Fruit fly (Drosophila melanogaster) whole organism, embryonic: ENCODE measurements around the gene ppk23.

ENCODE experiments used
- Atf6 ChIP-seq: fragments of 200-800 bp; sonication (Bioruptor generic); IDR thresholded peaks from 2 replicates; pipeline ENCODE4 v1.3.6; 2022; ENCODE audit warnings: missing biosample characterization, missing genetic modification characterization
- B-H1 ChIP-seq: fragments of 200-800 bp; sonication (Bioruptor generic); IDR thresholded peaks from 3 replicates; pipeline ENCODE4 v1.3.6; 2022; ENCODE audit warnings: missing biosample characterization, missing genetic modification characterization
- CG10565 ChIP-seq: fragments of 200-800 bp; sonication (Bioruptor generic); optimal IDR thresholded peaks from 3 replicates; lab custom pipeline; 2016; ENCODE audit warnings: missing biosample characterization, mild to moderate bottlenecking, missing genetic modification characterization
- CG11398 ChIP-seq: fragments of 200-800 bp; sonication (Bioruptor generic); optimal IDR thresholded peaks from 2 replicates; lab custom pipeline; 2016; ENCODE audit warnings: missing biosample characterization, missing genetic modification characterization
- CG13296 ChIP-seq: fragments of 200-800 bp; sonication (Bioruptor generic); optimal IDR thresholded peaks from 3 replicates; lab custom pipeline; 2018; ENCODE audit warnings: missing biosample characterization, mild to moderate bottlenecking, missing genetic modification characterization
- CG14014 ChIP-seq: fragments of 200-800 bp; sonication (Bioruptor generic); IDR thresholded peaks from 2 replicates; pipeline ENCODE4 v1.3.6; 2022; ENCODE audit warnings: missing biosample characterization, missing genetic modification characterization
- CG14050 ChIP-seq: fragments of 200-800 bp; sonication (Bioruptor generic); IDR thresholded peaks from 3 replicates; pipeline ENCODE4 v1.3.6; 2022; ENCODE audit warnings: missing biosample characterization, missing genetic modification characterization
- CG15479 ChIP-seq: fragments of 200-800 bp; sonication (Bioruptor generic); optimal IDR thresholded peaks from 3 replicates; lab custom pipeline; 2019; ENCODE audit warnings: missing biosample characterization, mild to moderate bottlenecking, missing genetic modification characterization, moderate library complexity
- CG18476 ChIP-seq: fragments of 200-800 bp; sonication (Bioruptor generic); optimal IDR thresholded peaks from 2 replicates; lab custom pipeline; 2016; ENCODE audit warnings: missing biosample characterization, mild to moderate bottlenecking, missing genetic modification characterization
- CG3281 ChIP-seq: fragments of 200-800 bp; sonication (Bioruptor generic); optimal IDR thresholded peaks from 3 replicates; lab custom pipeline; 2017; ENCODE audit warnings: missing biosample characterization, mild to moderate bottlenecking, missing genetic modification characterization
- CG6654 ChIP-seq: fragments of 200-800 bp; sonication (Bioruptor generic); optimal IDR thresholded peaks from 2 replicates; lab custom pipeline; 2017; ENCODE audit warnings: missing biosample characterization, mild to moderate bottlenecking, missing genetic modification characterization
- CG7271 ChIP-seq: fragments of 200-800 bp; sonication (Bioruptor generic); optimal IDR thresholded peaks from 2 replicates; lab custom pipeline; 2018; ENCODE audit warnings: missing biosample characterization, mild to moderate bottlenecking, missing genetic modification characterization, moderate library complexity
- CG7357 ChIP-seq: fragments of 200-800 bp; sonication (Bioruptor generic); IDR thresholded peaks from 3 replicates; pipeline ENCODE4 v1.3.6; 2022; ENCODE audit warnings: missing biosample characterization, missing genetic modification characterization
- CG8089 ChIP-seq: fragments of 200-800 bp; sonication (Bioruptor generic); optimal IDR thresholded peaks from 3 replicates; lab custom pipeline; 2016; ENCODE audit warnings: missing biosample characterization, missing genetic modification characterization
- CG8478 ChIP-seq: fragments of >200 bp; optimal IDR thresholded peaks from 2 replicates; lab custom pipeline; 2018
- CG9797 ChIP-seq: fragments of 200-800 bp; sonication (Bioruptor generic); optimal IDR thresholded peaks from 3 replicates; lab custom pipeline; 2018; ENCODE audit warnings: missing biosample characterization, mild to moderate bottlenecking, missing genetic modification characterization
- Dll ChIP-seq: fragments of 200-800 bp; sonication (Bioruptor generic); IDR thresholded peaks from 4 replicates; pipeline ENCODE4 v1.3.6; 2022; ENCODE audit warnings: missing biosample characterization, missing genetic modification characterization; ENCODE audit not compliant: partially characterized antibody
- Ets65A ChIP-seq: fragments of 200-800 bp; sonication (Bioruptor generic); peaks from one replicate; lab custom pipeline; 2016; ENCODE audit warnings: missing biosample characterization, missing genetic modification characterization
- Gsc ChIP-seq: fragments of 200-800 bp; sonication (Bioruptor generic); IDR thresholded peaks from 2 replicates; pipeline ENCODE4 v1.3.6; 2022; ENCODE audit warnings: missing biosample characterization, missing genetic modification characterization
- Hey ChIP-seq: fragments of 200-800 bp; sonication (Bioruptor generic); optimal IDR thresholded peaks from 3 replicates; lab custom pipeline; 2018; ENCODE audit warnings: missing biosample characterization, mild to moderate bottlenecking, missing genetic modification characterization
- HmgD ChIP-seq: fragments of 200-800 bp; sonication (Bioruptor generic); optimal IDR thresholded peaks from 3 replicates; lab custom pipeline; 2016; ENCODE audit warnings: missing biosample characterization, missing genetic modification characterization
- Hr78 ChIP-seq, 2 experiments: fragments of 200-800 bp in 1 of 2; fragments of >200 bp in 1 of 2; sonication (Bioruptor generic) in 1 of 2; optimal IDR thresholded peaks; 2 replicates each; lab custom pipeline; 2017 to 2019; ENCODE audit warnings: missing biosample characterization in 2 of 2, missing genetic modification characterization in 2 of 2, mild to moderate bottlenecking in 1 of 2, moderate library complexity in 1 of 2
- Hsf ChIP-seq: fragments of 200-800 bp; sonication (Bioruptor generic); optimal IDR thresholded peaks from 3 replicates; lab custom pipeline; 2016; ENCODE audit warnings: missing biosample characterization, missing genetic modification characterization
- MTF-1 ChIP-seq: fragments of 200-800 bp; sonication (Bioruptor generic); optimal IDR thresholded peaks from 2 replicates; lab custom pipeline; 2018; ENCODE audit warnings: missing biosample characterization, mild to moderate bottlenecking, missing genetic modification characterization, borderline replicate concordance
- Med ChIP-seq: fragments of 200-800 bp; sonication (Bioruptor generic); peaks from one replicate; lab custom pipeline; 2016; ENCODE audit warnings: missing biosample characterization, missing genetic modification characterization, mild to moderate bottlenecking, inconsistent platforms, moderate library complexity
- Meics ChIP-seq: fragments of 200-800 bp; sonication (Bioruptor generic); optimal IDR thresholded peaks from 2 replicates; lab custom pipeline; 2017; ENCODE audit warnings: missing biosample characterization, mild to moderate bottlenecking, missing genetic modification characterization
- Mes4 ChIP-seq: fragments of 200-800 bp; sonication (Bioruptor generic); optimal IDR thresholded peaks from 2 replicates; lab custom pipeline; 2016; ENCODE audit warnings: missing biosample characterization, missing genetic modification characterization
- Oli ChIP-seq: fragments of 200-800 bp; sonication (Bioruptor generic); optimal IDR thresholded peaks from 2 replicates; lab custom pipeline; 2018; ENCODE audit warnings: missing biosample characterization, mild to moderate bottlenecking, missing genetic modification characterization, moderate library complexity
- Sry-β ChIP-seq: fragments of 200-800 bp; sonication (Bioruptor generic); optimal IDR thresholded peaks from 2 replicates; lab custom pipeline; 2018; ENCODE audit warnings: missing biosample characterization, mild to moderate bottlenecking, missing genetic modification characterization, moderate library complexity
- Ssrp ChIP-seq: fragments of 200-800 bp; sonication (Bioruptor generic); optimal IDR thresholded peaks from 2 replicates; lab custom pipeline; 2018; ENCODE audit warnings: missing biosample characterization, mild to moderate bottlenecking, missing genetic modification characterization, moderate library complexity
- aop ChIP-seq: fragments of 200-800 bp; sonication (Bioruptor generic); IDR thresholded peaks from 2 replicates; pipeline ENCODE4 v1.3.6; 2022; ENCODE audit warnings: missing biosample characterization, missing genetic modification characterization
- caup ChIP-seq: fragments of 200-800 bp; sonication (Bioruptor generic); optimal IDR thresholded peaks from 3 replicates; lab custom pipeline; 2017; ENCODE audit warnings: missing biosample characterization, mild to moderate bottlenecking, missing genetic modification characterization, moderate library complexity; ENCODE audit not compliant: severe bottlenecking
- crol ChIP-seq: fragments of 200-800 bp; sonication (Bioruptor generic); IDR thresholded peaks from 2 replicates; pipeline ENCODE4 v1.3.6; 2022; ENCODE audit warnings: missing biosample characterization, missing genetic modification characterization
- dm ChIP-seq: fragments of 200-800 bp; sonication (Bioruptor generic); optimal IDR thresholded peaks from 3 replicates; lab custom pipeline; 2016; ENCODE audit warnings: missing biosample characterization, missing genetic modification characterization
- gem ChIP-seq: fragments of 200-800 bp; sonication (Bioruptor generic); optimal IDR thresholded peaks from 2 replicates; lab custom pipeline; 2019; ENCODE audit warnings: missing biosample characterization, mild to moderate bottlenecking, missing genetic modification characterization, moderate library complexity
- her ChIP-seq: fragments of 200-800 bp; sonication (Bioruptor generic); optimal IDR thresholded peaks from 2 replicates; lab custom pipeline; 2016; ENCODE audit warnings: missing biosample characterization, missing genetic modification characterization
- insv ChIP-seq, 2 experiments: fragments of 200-800 bp; sonication (Bioruptor generic); optimal IDR thresholded peaks; 3 replicates each; lab custom pipeline; 2016 to 2018; ENCODE audit warnings: missing biosample characterization in 2 of 2, missing genetic modification characterization in 2 of 2
- inv ChIP-seq: fragments of 200-800 bp; sonication (Bioruptor generic); IDR thresholded peaks from 2 replicates; pipeline ENCODE4 v1.3.6; 2022; ENCODE audit warnings: missing biosample characterization, missing genetic modification characterization; ENCODE audit not compliant: partially characterized antibody
- kah ChIP-seq: fragments of 200-800 bp; sonication (Bioruptor generic); optimal IDR thresholded peaks from 2 replicates; lab custom pipeline; 2018; ENCODE audit warnings: missing biosample characterization, mild to moderate bottlenecking, missing genetic modification characterization
- klu ChIP-seq: fragments of 200-800 bp; sonication (Bioruptor generic); IDR thresholded peaks from 2 replicates; pipeline ENCODE4 v1.3.6; 2022; ENCODE audit warnings: missing biosample characterization, missing genetic modification characterization
- mam ChIP-seq: fragments of 200-800 bp; sonication (Bioruptor generic); optimal IDR thresholded peaks from 3 replicates; lab custom pipeline; 2016; ENCODE audit warnings: missing biosample characterization, missing genetic modification characterization
- odd ChIP-seq: fragments of 200-800 bp; sonication (Bioruptor generic); optimal IDR thresholded peaks from 2 replicates; lab custom pipeline; 2017; ENCODE audit warnings: missing biosample characterization, mild to moderate bottlenecking, missing genetic modification characterization
- otp ChIP-seq: fragments of 200-800 bp; sonication (Bioruptor generic); IDR thresholded peaks from 3 replicates; pipeline ENCODE4, ENCODE4 v1.3.6; 2022; ENCODE audit warnings: missing biosample characterization, missing genetic modification characterization
- ranshi ChIP-seq: fragments of 200-800 bp; sonication (Bioruptor generic); IDR thresholded peaks from 2 replicates; pipeline ENCODE4 v1.3.6; 2022; ENCODE audit warnings: missing biosample characterization, missing genetic modification characterization
- sob ChIP-seq: fragments of 200-800 bp; sonication (Bioruptor generic); IDR thresholded peaks from 2 replicates; pipeline ENCODE4 v1.3.6; 2022; ENCODE audit warnings: missing biosample characterization, missing genetic modification characterization
- stc ChIP-seq: fragments of 200-800 bp; sonication (Bioruptor generic); IDR thresholded peaks from 2 replicates; pipeline ENCODE4 v1.3.6; 2022; ENCODE audit warnings: missing biosample characterization, missing genetic modification characterization
- tgo ChIP-seq: fragments of 200-800 bp; sonication (Bioruptor generic); IDR thresholded peaks from 3 replicates; pipeline ENCODE4 v1.3.6; 2022; ENCODE audit warnings: missing biosample characterization, missing genetic modification characterization
- tup ChIP-seq: fragments of 200-800 bp; sonication (Bioruptor generic); optimal IDR thresholded peaks from 2 replicates; lab custom pipeline; 2016; ENCODE audit warnings: missing biosample characterization, mild to moderate bottlenecking, missing genetic modification characterization, moderate library complexity

ppk23 gene

DNA sequence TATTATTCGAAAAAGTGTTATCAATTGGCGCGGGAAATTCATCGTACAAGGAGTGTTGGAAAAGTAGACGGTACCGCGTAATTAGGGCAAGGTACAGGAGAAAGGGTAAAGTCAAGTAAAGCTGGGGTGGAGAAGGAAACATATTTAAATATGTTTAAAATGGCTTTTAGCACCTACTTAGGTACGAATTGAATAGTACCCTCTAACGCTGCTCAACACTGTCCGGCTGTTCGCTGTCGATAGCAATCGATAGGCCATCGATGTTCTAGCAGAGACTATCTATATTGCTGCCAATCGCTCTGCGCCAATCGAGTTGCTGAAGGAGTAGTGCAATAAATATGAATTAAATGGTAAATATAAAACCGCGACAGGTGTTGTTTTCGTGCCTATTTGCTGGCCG, 30.3 kb upstream of the ppk23 start, which contains the start of gene X11L (continued):
- TF ChIP-seq Gsc (GFP tag; lab: Robert Waterston, UW) (no peak), ranshi (peak; percentile 64), Atf6 (GFP tag; lab: Robert Waterston, UW) (no peak)

DNA sequence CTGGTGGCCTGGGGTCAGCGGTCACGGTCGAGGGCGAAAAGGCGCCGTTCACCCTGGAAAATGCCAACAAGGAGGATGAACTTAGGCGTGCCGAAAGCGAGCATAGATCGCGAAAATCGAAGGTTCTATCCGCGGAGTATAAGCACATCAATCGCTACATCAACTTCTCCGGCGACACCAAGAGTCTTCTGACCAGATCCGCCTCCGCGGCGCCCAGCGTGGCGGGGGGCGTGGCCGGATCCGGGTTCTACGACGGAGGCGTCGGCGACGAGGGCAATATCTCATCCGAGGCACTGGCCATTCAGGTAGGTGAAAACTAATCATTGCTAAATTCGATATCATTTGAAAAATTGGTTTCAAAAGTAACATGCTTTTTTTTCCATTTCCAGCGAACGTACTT, 28.6 kb upstream of the ppk23 start:
- TF ChIP-seq CG14050 (GFP tag; lab: Robert Waterston, UW) (no peak), Med (GFP tag; lab: Kevin White, UChicago) (peak; percentile 42)

DNA sequence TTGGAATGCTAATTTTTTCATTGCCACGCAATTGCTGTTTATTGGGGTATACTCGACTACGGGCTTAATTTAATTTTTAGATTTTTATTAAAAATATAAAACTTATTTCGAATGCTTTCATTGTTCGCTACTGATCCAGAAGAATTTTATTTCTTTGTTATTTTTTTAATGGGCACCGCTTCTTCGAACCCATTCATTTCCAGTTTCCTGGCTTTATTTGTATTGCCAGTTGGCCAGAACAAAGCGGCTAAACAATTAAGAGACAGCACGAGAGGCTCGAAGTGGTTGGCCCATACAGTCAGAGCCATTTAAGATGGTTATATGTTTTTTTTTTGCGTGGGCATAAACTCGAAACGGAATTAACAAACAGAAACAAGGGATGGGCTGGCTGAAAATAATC, 26.8 kb upstream of the ppk23 start:
- no peak for TF ChIP-seq inv (GFP tag; lab: Robert Waterston, UW)
- no peak for TF ChIP-seq Sry-β
- TF ChIP-seq Hr78 (GFP tag; optimal IDR thresholded peaks at IDR 0.05; lab: Kevin White, UChicago) = no peak
- TF ChIP-seq gem (tag; lab: Kevin White, UChicago) = peak; percentile 86
- TF ChIP-seq insv (GFP tag; optimal IDR thresholded peaks at IDR 0.05; lab: Kevin White, UChicago) = no peak
- TF ChIP-seq CG13296 = peak; percentile 77
- TF ChIP-seq Dll (GFP tag; lab: Robert Waterston, UW) = no peak
- TF ChIP-seq CG3281 (GFP tag; lab: Kevin White, UChicago) = peak; percentile 85
- TF ChIP-seq Meics (GFP tag; lab: Kevin White, UChicago) = peak; percentile 85
- peak; percentile 74 for TF ChIP-seq Ets65A
- peak; percentile 87 for TF ChIP-seq CG14014 (GFP tag; lab: Robert Waterston, UW)
- TF ChIP-seq kah = peak; percentile 6
- TF ChIP-seq Hsf (GFP tag; lab: Kevin White, UChicago) = peak; percentile 73
- no peak for TF ChIP-seq HmgD (GFP tag; lab: Kevin White, UChicago)
- TF ChIP-seq CG9797 (GFP tag; lab: Kevin White, UChicago) = no peak
- TF ChIP-seq Ssrp (tag; lab: Kevin White, UChicago) = peak; percentile 43
- peak; percentile 85 for TF ChIP-seq caup (GFP tag; lab: Kevin White, UChicago)
- TF ChIP-seq odd = peak; percentile 41
- TF ChIP-seq CG8478 (lab: Kevin White, UChicago) = no peak
- no peak for TF ChIP-seq CG15479 (GFP tag; lab: Kevin White, UChicago)
- no peak for TF ChIP-seq CG8089 (GFP tag; lab: Kevin White, UChicago)
- TF ChIP-seq B-H1 (GFP tag; lab: Robert Waterston, UW) = peak; percentile 53; the same call in 1 of the 3 replicates
- no peak for TF ChIP-seq Hey (tag; lab: Kevin White, UChicago)
- peak; percentile 18 for TF ChIP-seq dm (GFP tag; lab: Kevin White, UChicago)
- no peak for TF ChIP-seq MTF-1 (GFP tag; lab: Kevin White, UChicago)
- TF ChIP-seq crol (GFP tag; lab: Robert Waterston, UW) = no peak
- peak; percentile 88 for TF ChIP-seq sob (GFP tag; lab: Robert Waterston, UW)
- peak; percentile 54 for TF ChIP-seq mam (GFP tag; lab: Kevin White, UChicago)
- TF ChIP-seq klu = peak; percentile 52
- TF ChIP-seq CG10565 (GFP tag; lab: Kevin White, UChicago) = no peak
- TF ChIP-seq Oli (tag; lab: Kevin White, UChicago) = peak; percentile 75
- peak; percentile 44 for TF ChIP-seq tup (GFP tag; lab: Kevin White, UChicago)
- peak; percentile 41 for TF ChIP-seq CG6654 (GFP tag; lab: Kevin White, UChicago)
- no peak for TF ChIP-seq Mes4 (GFP tag; lab: Kevin White, UChicago)
- no peak for TF ChIP-seq CG11398
- peak; percentile 57; the same call in 2 of the 3 replicates for TF ChIP-seq CG7357 (GFP tag; lab: Robert Waterston, UW)
- TF ChIP-seq her = peak; percentile 30
- TF ChIP-seq CG7271 (tag; lab: Kevin White, UChicago) = no peak
- TF ChIP-seq aop (GFP tag; lab: Robert Waterston, UW) = no peak
- TF ChIP-seq otp (GFP tag; lab: Robert Waterston, UW) = peak; percentile 77
- peak; percentile 45 for TF ChIP-seq CG18476 (GFP tag; lab: Kevin White, UChicago)
- TF ChIP-seq stc (GFP tag; lab: Robert Waterston, UW) = peak; percentile 77
- peak; percentile 83 for TF ChIP-seq tgo (GFP tag; lab: Robert Waterston, UW)
